Worm (Caenorhabditis elegans) whole organism, L1 larva: ENCODE results near the gene F35D11.1.

Experiments
- lin-13 ChIP-seq: fragments of 150-350 bp; optimal IDR thresholded peaks from 2 replicates; lab custom pipeline; 2014; ENCODE audit warnings: missing biosample characterization, missing genetic modification reagents, missing genetic modification characterization
- lir-3 ChIP-seq: sonication (generic microtip); optimal IDR thresholded peaks from 2 replicates; lab custom pipeline; 2016; ENCODE audit warnings: mild to moderate bottlenecking, missing genetic modification characterization, moderate library complexity, missing compliant biosample characterization; ENCODE audit not compliant: poor library complexity

ce11 chrII:4579375-4579774, 47.3 kb upstream of the F35D11.1 start:
- no peak for TF ChIP-seq lir-3
- TF ChIP-seq lin-13 (GFP tag; lab: Kevin White, UChicago), result no peak
